Fruit fly (Drosophila melanogaster): Measurements from ENCODE around the gene Or65c.

The Or65c gene

dm6 chr3L:6349976-6350375, 22.6 kb downstream of the Or65c start, which contains the start of gene Sfp65A:
TSS of gene Sfp65A (plus strand) at chr3L:6350276.
- TF ChIP-seq bab1 (GFP tag; optimal IDR thresholded peaks at IDR 0.05): no peak

dm6 chr3L:6352232-6352631, 24.8 kb downstream of the Or65c start, which contains the start of gene CG13300:
TSS of gene CG13300 (minus strand) at chr3L:6352390.
- no peak for TF ChIP-seq CG12768 (GFP tag; optimal IDR thresholded peaks at IDR 0.05)
- no peak for TF ChIP-seq toe (GFP tag; optimal IDR thresholded peaks at IDR 0.05)
- TF ChIP-seq pad (GFP tag; optimal IDR thresholded peaks at IDR 0.05): no peak
- no peak for TF ChIP-seq cnc (optimal IDR thresholded peaks at IDR 0.05)
- TF ChIP-seq CG1620 (GFP tag; optimal IDR thresholded peaks at IDR 0.05): no peak
- TF ChIP-seq CG7045 (GFP tag; optimal IDR thresholded peaks at IDR 0.05): no peak
- TF ChIP-seq ovo (GFP tag; optimal IDR thresholded peaks at IDR 0.05): no peak

dm6 chr3L:6355032-6355431, 27.6 kb downstream of the Or65c start:
- TF ChIP-seq Mnt (GFP tag; optimal IDR thresholded peaks at IDR 0.05) (no peak), CG1620 (GFP tag; optimal IDR thresholded peaks at IDR 0.05) (no peak), bab1 (GFP tag; optimal IDR thresholded peaks at IDR 0.05) (no peak), Hr96 (GFP tag; optimal IDR thresholded peaks at IDR 0.05) (no peak), CG33017 (tag; optimal IDR thresholded peaks at IDR 0.05) (no peak), cnc (optimal IDR thresholded peaks at IDR 0.05) (no peak), ovo (GFP tag; optimal IDR thresholded peaks at IDR 0.05) (no peak), CG14711 (tag; optimal IDR thresholded peaks at IDR 0.05) (no peak), kay (GFP tag; ENCODE audit: borderline replicate concordance) (no peak), CG12768 (GFP tag; optimal IDR thresholded peaks at IDR 0.05) (no peak), CG11617 (GFP tag; optimal IDR thresholded peaks at IDR 0.05) (no peak), CG7101 (tag; optimal IDR thresholded peaks at IDR 0.05) (no peak), tj (GFP tag; optimal IDR thresholded peaks at IDR 0.05) (no peak)

- no peak for TF ChIP-seq CG33017 (tag; optimal IDR thresholded peaks at IDR 0.05)
- no peak for TF ChIP-seq ovo (GFP tag; optimal IDR thresholded peaks at IDR 0.05)
- no peak for TF ChIP-seq toe (GFP tag; optimal IDR thresholded peaks at IDR 0.05)
- TF ChIP-seq Mnt (GFP tag; optimal IDR thresholded peaks at IDR 0.05): no peak
- TF ChIP-seq CG12768 (GFP tag; optimal IDR thresholded peaks at IDR 0.05): no peak
- no peak for TF ChIP-seq cnc (optimal IDR thresholded peaks at IDR 0.05)
Observed at dm6 chr3L:6357152-6357551, 29.7 kb downstream of the Or65c start.

dm6 chr3L:6358501-6358900, 31.1 kb downstream of the Or65c start:
- TF ChIP-seq CG11617 (GFP tag; optimal IDR thresholded peaks at IDR 0.05): no peak
- TF ChIP-seq cic (GFP tag; optimal IDR thresholded peaks at IDR 0.05): no peak
- TF ChIP-seq Hr96 (GFP tag; optimal IDR thresholded peaks at IDR 0.05): no peak
- no peak for TF ChIP-seq tj (GFP tag; optimal IDR thresholded peaks at IDR 0.05)
- TF ChIP-seq cnc (optimal IDR thresholded peaks at IDR 0.05): no peak
- no peak for TF ChIP-seq CG7045 (GFP tag; optimal IDR thresholded peaks at IDR 0.05)
- no peak for TF ChIP-seq CG12768 (GFP tag; optimal IDR thresholded peaks at IDR 0.05)

dm6 chr3L:6359205-6359604, 31.8 kb downstream of the Or65c start:
- no peak for TF ChIP-seq CG11617 (GFP tag; optimal IDR thresholded peaks at IDR 0.05)
- TF ChIP-seq toe (GFP tag; optimal IDR thresholded peaks at IDR 0.05): no peak
- no peak for TF ChIP-seq cnc (optimal IDR thresholded peaks at IDR 0.05)
- no peak for TF ChIP-seq pad (GFP tag; optimal IDR thresholded peaks at IDR 0.05)

DNA sequence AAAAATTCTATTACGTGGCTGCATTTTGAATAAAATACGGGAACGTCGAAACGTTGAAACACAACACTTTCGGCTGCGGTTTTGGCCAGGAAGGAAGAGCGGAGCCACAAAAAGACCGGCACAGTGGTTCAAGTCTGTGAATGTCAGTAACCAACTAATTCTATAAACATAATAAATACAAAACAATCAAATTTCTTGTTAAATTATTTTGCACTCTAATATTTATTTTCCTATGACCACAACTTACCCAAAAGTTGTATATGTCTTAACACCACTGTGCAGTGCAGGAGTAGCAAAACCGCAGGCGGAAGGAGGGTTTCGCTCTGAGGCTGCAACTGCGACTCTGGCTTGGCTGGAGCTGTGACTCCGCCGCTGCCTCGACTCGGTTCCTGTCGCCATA, 36.2 kb downstream of the Or65c start:
- no peak for TF ChIP-seq CG5204 (GFP tag; optimal IDR thresholded peaks at IDR 0.05)
- TF ChIP-seq CG1620 (GFP tag; optimal IDR thresholded peaks at IDR 0.05): no peak
- no peak for TF ChIP-seq CG12768 (GFP tag; optimal IDR thresholded peaks at IDR 0.05)
- no peak for TF ChIP-seq ovo (GFP tag; optimal IDR thresholded peaks at IDR 0.05)
- no peak for TF ChIP-seq bab1 (GFP tag; optimal IDR thresholded peaks at IDR 0.05)
- no peak for TF ChIP-seq CG7101 (tag; optimal IDR thresholded peaks at IDR 0.05)
- TF ChIP-seq Crg-1 (GFP tag; optimal IDR thresholded peaks at IDR 0.05): no peak
- no peak for TF ChIP-seq CG7045 (GFP tag; optimal IDR thresholded peaks at IDR 0.05)
- no peak for TF ChIP-seq Hr96 (GFP tag; optimal IDR thresholded peaks at IDR 0.05)
- TF ChIP-seq CG11617 (GFP tag; optimal IDR thresholded peaks at IDR 0.05): no peak
- TF ChIP-seq kay (GFP tag; ENCODE audit: borderline replicate concordance): no peak

- TF ChIP-seq CG1620 (GFP tag; optimal IDR thresholded peaks at IDR 0.05) (no peak), cic (GFP tag; optimal IDR thresholded peaks at IDR 0.05) (no peak), CG7045 (GFP tag; optimal IDR thresholded peaks at IDR 0.05) (no peak), CG33017 (tag; optimal IDR thresholded peaks at IDR 0.05) (no peak), CG12768 (GFP tag; optimal IDR thresholded peaks at IDR 0.05) (no peak), bab1 (GFP tag; optimal IDR thresholded peaks at IDR 0.05) (no peak)
Observed at dm6 chr3L:6364217-6364616, 36.8 kb downstream of the Or65c start.

- TF ChIP-seq CG11617 (GFP tag; optimal IDR thresholded peaks at IDR 0.05): no peak
- TF ChIP-seq Hr96 (GFP tag; optimal IDR thresholded peaks at IDR 0.05): no peak
Observed at dm6 chr3L:6366629-6367028, 39.2 kb downstream of the Or65c start.

All from whole organism, adult.